Fruit fly (Drosophila melanogaster) whole organism, adult: ENCODE measurements around the gene ppl.

Experiments used
- CG11617 ChIP-seq: fragments of 200-800 bp; sonication (Bioruptor generic); optimal IDR thresholded peaks from 2 replicates; lab custom pipeline; 2017; ENCODE audit warnings: mild to moderate bottlenecking, missing biosample characterization, missing genetic modification reagents, missing genetic modification characterization
- CG1620 ChIP-seq: fragments of 200-800 bp; sonication (Bioruptor generic); optimal IDR thresholded peaks from 2 replicates; lab custom pipeline; 2016; ENCODE audit warnings: missing biosample characterization, missing genetic modification characterization
- CG5204 ChIP-seq: fragments of 200-800 bp; sonication (Bioruptor generic); optimal IDR thresholded peaks from 2 replicates; lab custom pipeline; 2016; ENCODE audit warnings: missing biosample characterization, missing genetic modification characterization
- cnc ChIP-seq, 2 experiments: fragments of >200 bp; optimal IDR thresholded peaks; 2 replicates each; lab custom pipeline; 2017

dm6 chr3L:21282741-21283140 is 1.4 kb upstream of the ppl start:
- no peak for TF ChIP-seq CG11617
- TF ChIP-seq CG1620 = no peak
- TF ChIP-seq cnc (optimal IDR thresholded peaks at IDR 0.05; lab: Kevin White, UChicago) = no peak
- TF ChIP-seq CG5204 (GFP tag; lab: Kevin White, UChicago) = no peak
